Fruit fly (Drosophila melanogaster) whole organism, embryonic: ENCODE measurements around the gene CG31777.

Source experiments
- Ada2b ChIP-seq: fragments of 200-800 bp; sonication (Bioruptor generic); IDR thresholded peaks from 2 replicates; pipeline ENCODE4 v1.3.6; 2022; ENCODE audit warnings: missing biosample characterization, missing genetic modification characterization
- Blimp-1 ChIP-seq: fragments of 200-800 bp; sonication (Bioruptor generic); optimal IDR thresholded peaks from 3 replicates; lab custom pipeline; 2018; ENCODE audit warnings: missing biosample characterization, missing genetic modification characterization, mild to moderate bottlenecking, moderate library complexity, missing genetic modification reagents
- CG10543 ChIP-seq: fragments of 200-800 bp; sonication (Bioruptor generic); optimal IDR thresholded peaks from 3 replicates; lab custom pipeline; 2017; ENCODE audit warnings: missing biosample characterization, mild to moderate bottlenecking, missing genetic modification characterization, moderate library complexity
- CG12659 ChIP-seq: fragments of 200-800 bp; sonication (Bioruptor generic); optimal IDR thresholded peaks from 3 replicates; lab custom pipeline; 2017; ENCODE audit warnings: mild to moderate bottlenecking, missing biosample characterization, missing genetic modification reagents, missing genetic modification characterization
- CG13775 ChIP-seq: fragments of 200-800 bp; sonication (Bioruptor generic); optimal IDR thresholded peaks from 3 replicates; lab custom pipeline; 2017; ENCODE audit warnings: missing biosample characterization, mild to moderate bottlenecking, missing genetic modification characterization
- CG17802 ChIP-seq: fragments of 200-800 bp; sonication (Bioruptor generic); optimal IDR thresholded peaks from 2 replicates; lab custom pipeline; 2018; ENCODE audit warnings: missing biosample characterization, mild to moderate bottlenecking, missing genetic modification characterization, moderate library complexity
- CG18599 ChIP-seq: fragments of 200-800 bp; sonication (Bioruptor generic); optimal IDR thresholded peaks from 3 replicates; lab custom pipeline; 2017; ENCODE audit warnings: missing biosample characterization, missing genetic modification characterization, mild to moderate bottlenecking, moderate library complexity, missing genetic modification reagents
- CG2120 ChIP-seq: fragments of 200-800 bp; sonication (Bioruptor generic); optimal IDR thresholded peaks from 3 replicates; lab custom pipeline; 2016; ENCODE audit warnings: missing biosample characterization, missing genetic modification characterization
- CG34376 ChIP-seq: fragments of 200-800 bp; sonication (Bioruptor generic); optimal IDR thresholded peaks from 2 replicates; lab custom pipeline; 2018; ENCODE audit warnings: missing biosample characterization, mild to moderate bottlenecking, missing genetic modification characterization
- CG42726 ChIP-seq: fragments of 200-800 bp; sonication (Bioruptor generic); IDR thresholded peaks from 2 replicates; pipeline ENCODE4 v1.3.6; 2022; ENCODE audit warnings: missing biosample characterization, missing genetic modification characterization; ENCODE audit not compliant: partially characterized antibody
- CG4854 ChIP-seq: fragments of 200-800 bp; sonication (Bioruptor generic); optimal IDR thresholded peaks from 2 replicates; lab custom pipeline; 2016; ENCODE audit warnings: missing biosample characterization, missing genetic modification characterization, inconsistent platforms
- CG5245 ChIP-seq: fragments of 200-800 bp; sonication (Bioruptor generic); optimal IDR thresholded peaks from 3 replicates; lab custom pipeline; 2016; ENCODE audit warnings: missing biosample characterization, missing genetic modification characterization
- CG7786 ChIP-seq: fragments of 200-800 bp; sonication (Bioruptor generic); optimal IDR thresholded peaks from 2 replicates; lab custom pipeline; 2016; ENCODE audit warnings: missing biosample characterization, missing genetic modification characterization
- CG8290 ChIP-seq, 3 experiments: fragments of 200-800 bp; sonication (Bioruptor generic); optimal IDR thresholded peaks; 2 replicates each; lab custom pipeline; 2016 to 2019; ENCODE audit warnings: missing biosample characterization in 3 of 3, missing genetic modification characterization in 3 of 3, mild to moderate bottlenecking in 2 of 3, moderate library complexity in 1 of 3
- CG9609 ChIP-seq: fragments of 200-800 bp; sonication (Bioruptor generic); optimal IDR thresholded peaks from 3 replicates; lab custom pipeline; 2016; ENCODE audit warnings: missing biosample characterization, missing genetic modification characterization
- CG9817 ChIP-seq: fragments of 200-800 bp; sonication (Bioruptor generic); optimal IDR thresholded peaks from 2 replicates; lab custom pipeline; 2018; ENCODE audit warnings: missing biosample characterization, mild to moderate bottlenecking, missing genetic modification characterization, moderate library complexity
- D ChIP-seq, 2 experiments: fragments of 200-800 bp in 1 of 2; fragments of >200 bp in 1 of 2; sonication (Bioruptor generic) in 1 of 2; optimal IDR thresholded peaks; 2 replicates in 1 of 2; 3 replicates in 1 of 2; lab custom pipeline; 2017; ENCODE audit warnings: mild to moderate bottlenecking in 1 of 2, missing biosample characterization in 1 of 2, missing genetic modification characterization in 1 of 2, missing genetic modification reagents in 1 of 2
- Dad ChIP-seq: fragments of 200-800 bp; sonication (Bioruptor generic); optimal IDR thresholded peaks from 3 replicates; lab custom pipeline; 2016; ENCODE audit warnings: missing biosample characterization, missing genetic modification characterization
- Drgx ChIP-seq: fragments of 200-800 bp; sonication (Bioruptor generic); IDR thresholded peaks from 2 replicates; pipeline ENCODE4 v1.3.6; 2022; ENCODE audit warnings: missing biosample characterization, missing genetic modification characterization
- H15 ChIP-seq: fragments of 200-800 bp; sonication (Bioruptor generic); IDR thresholded peaks from 3 replicates; pipeline ENCODE4 v1.3.6; 2022; ENCODE audit warnings: missing biosample characterization, missing genetic modification characterization
- Kr ChIP-seq: fragments of 200-800 bp; sonication (Bioruptor generic); optimal IDR thresholded peaks from 2 replicates; lab custom pipeline; 2017; ENCODE audit warnings: missing biosample characterization, mild to moderate bottlenecking, missing genetic modification characterization
- MTF-1 ChIP-seq: fragments of 200-800 bp; sonication (Bioruptor generic); optimal IDR thresholded peaks from 2 replicates; lab custom pipeline; 2018; ENCODE audit warnings: missing biosample characterization, mild to moderate bottlenecking, missing genetic modification characterization, borderline replicate concordance
- Meics ChIP-seq: fragments of 200-800 bp; sonication (Bioruptor generic); optimal IDR thresholded peaks from 2 replicates; lab custom pipeline; 2017; ENCODE audit warnings: missing biosample characterization, mild to moderate bottlenecking, missing genetic modification characterization
- PHDP ChIP-seq: fragments of 200-800 bp; sonication (Bioruptor generic); optimal IDR thresholded peaks from 3 replicates; lab custom pipeline; 2018; ENCODE audit warnings: missing biosample characterization, mild to moderate bottlenecking, missing genetic modification characterization, moderate library complexity
- Trl ChIP-seq, 3 experiments: fragments of >200 bp in 2 of 3; fragments of 200-800 bp in 1 of 3; sonication (Bioruptor generic) in 1 of 3; optimal IDR thresholded peaks; 2 replicates in 1 of 3; 3 replicates in 2 of 3; lab custom pipeline; 2016 to 2017; ENCODE audit warnings: missing biosample characterization in 1 of 3, missing genetic modification characterization in 1 of 3
- ash1 ChIP-seq: fragments of 200-800 bp; sonication (Bioruptor generic); optimal IDR thresholded peaks from 2 replicates; lab custom pipeline; 2018; ENCODE audit warnings: missing biosample characterization, mild to moderate bottlenecking, missing genetic modification characterization
- chinmo ChIP-seq: fragments of 200-800 bp; sonication (Bioruptor generic); IDR thresholded peaks from 4 replicates; pipeline ENCODE4 v1.3.6; 2022; ENCODE audit warnings: missing biosample characterization, missing genetic modification characterization; ENCODE audit not compliant: partially characterized antibody
- croc ChIP-seq: fragments of 200-800 bp; sonication (Bioruptor generic); conservative IDR thresholded peaks from 3 replicates; pipeline ENCODE4 v1.3.6; 2022; ENCODE audit warnings: missing biosample characterization, missing genetic modification characterization
- dimm ChIP-seq: fragments of 200-800 bp; sonication (Bioruptor generic); IDR thresholded peaks from 2 replicates; pipeline ENCODE4 v1.3.6; 2022; ENCODE audit warnings: missing biosample characterization, missing genetic modification characterization
- dmrt99B ChIP-seq: fragments of 200-800 bp; sonication (Bioruptor generic); optimal IDR thresholded peaks from 2 replicates; lab custom pipeline; 2018; ENCODE audit warnings: missing biosample characterization, mild to moderate bottlenecking, missing genetic modification characterization, moderate library complexity
- en ChIP-seq: fragments of 200-800 bp; sonication (Bioruptor generic); optimal IDR thresholded peaks from 2 replicates; lab custom pipeline; 2016; ENCODE audit warnings: missing biosample characterization, missing genetic modification characterization
- insv ChIP-seq, 2 experiments: fragments of 200-800 bp; sonication (Bioruptor generic); optimal IDR thresholded peaks; 3 replicates each; lab custom pipeline; 2016 to 2018; ENCODE audit warnings: missing biosample characterization in 2 of 2, missing genetic modification characterization in 2 of 2
- kah ChIP-seq: fragments of 200-800 bp; sonication (Bioruptor generic); optimal IDR thresholded peaks from 2 replicates; lab custom pipeline; 2018; ENCODE audit warnings: missing biosample characterization, mild to moderate bottlenecking, missing genetic modification characterization
- knrl ChIP-seq: fragments of 200-800 bp; sonication (Bioruptor generic); IDR thresholded peaks from 3 replicates; pipeline ENCODE4 v1.3.6; 2022; ENCODE audit warnings: missing biosample characterization, missing genetic modification characterization; ENCODE audit not compliant: partially characterized antibody
- mam ChIP-seq: fragments of 200-800 bp; sonication (Bioruptor generic); optimal IDR thresholded peaks from 3 replicates; lab custom pipeline; 2016; ENCODE audit warnings: missing biosample characterization, missing genetic modification characterization
- mld ChIP-seq: fragments of 200-800 bp; sonication (Bioruptor generic); IDR thresholded peaks from 3 replicates; pipeline ENCODE4 v1.3.6; 2022; ENCODE audit warnings: missing biosample characterization, missing genetic modification characterization; ENCODE audit not compliant: partially characterized antibody
- nom ChIP-seq: fragments of 200-800 bp; sonication (Bioruptor generic); optimal IDR thresholded peaks from 2 replicates; lab custom pipeline; 2017; ENCODE audit warnings: missing biosample characterization, missing genetic modification characterization, mild to moderate bottlenecking, moderate library complexity, missing genetic modification reagents
- onecut ChIP-seq: fragments of 200-800 bp; sonication (Bioruptor generic); IDR thresholded peaks from 2 replicates; pipeline ENCODE4 v1.3.6; 2022; ENCODE audit warnings: missing biosample characterization, missing genetic modification characterization
- pzg ChIP-seq: fragments of 200-800 bp; sonication (Bioruptor generic); optimal IDR thresholded peaks from 3 replicates; lab custom pipeline; 2018; ENCODE audit warnings: missing biosample characterization, mild to moderate bottlenecking, missing genetic modification characterization, moderate library complexity
- sob ChIP-seq: fragments of 200-800 bp; sonication (Bioruptor generic); IDR thresholded peaks from 2 replicates; pipeline ENCODE4 v1.3.6; 2022; ENCODE audit warnings: missing biosample characterization, missing genetic modification characterization
- tio ChIP-seq: fragments of 200-800 bp; sonication (Bioruptor generic); optimal IDR thresholded peaks from 2 replicates; lab custom pipeline; 2017; ENCODE audit warnings: missing biosample characterization, missing genetic modification characterization, inconsistent platforms
- tll ChIP-seq, 2 experiments: fragments of 200-800 bp in 1 of 2; fragments of >200 bp in 1 of 2; sonication (Bioruptor generic) in 1 of 2; optimal IDR thresholded peaks; 2 replicates each; lab custom pipeline; 2017 to 2019; ENCODE audit warnings: missing biosample characterization in 2 of 2, missing genetic modification characterization in 2 of 2, mild to moderate bottlenecking in 1 of 2, moderate library complexity in 1 of 2
- tup ChIP-seq: fragments of 200-800 bp; sonication (Bioruptor generic); optimal IDR thresholded peaks from 2 replicates; lab custom pipeline; 2016; ENCODE audit warnings: missing biosample characterization, mild to moderate bottlenecking, missing genetic modification characterization, moderate library complexity
- unc-4 ChIP-seq: fragments of 200-800 bp; sonication (Bioruptor generic); IDR thresholded peaks from 2 replicates; pipeline ENCODE4 v1.3.6; 2022; ENCODE audit warnings: missing biosample characterization, missing genetic modification characterization; ENCODE audit not compliant: partially characterized antibody
- vvl ChIP-seq: fragments of 200-800 bp; sonication (Bioruptor generic); IDR thresholded peaks from 2 replicates; pipeline ENCODE4 v1.3.6; 2022; ENCODE audit warnings: missing biosample characterization, missing genetic modification characterization
- wor ChIP-seq: fragments of 200-800 bp; sonication (Bioruptor generic); IDR thresholded peaks from 2 replicates; pipeline ENCODE4 v1.3.6; 2022; ENCODE audit warnings: missing biosample characterization, missing genetic modification characterization

The CG31777 gene

dm6 chr2L:3705438-3705921 lies 1.4 kb downstream of the CG31777 start, which contains the start of gene CG31778 (continued):
- TF ChIP-seq Meics (GFP tag; lab: Kevin White, UChicago), result peak; percentile 12
- peak; percentile 71 for TF ChIP-seq Drgx (GFP tag; lab: Robert Waterston, UW)
- peak; percentile 60 for TF ChIP-seq CG18599
- 0 out of 2 replicates have a peak, but pooled peaks have one; percentile 15 for TF ChIP-seq sob (GFP tag; lab: Robert Waterston, UW)
- no peak for TF ChIP-seq croc (GFP tag; lab: Robert Waterston, UW)
- peak; percentile 55 for TF ChIP-seq CG34376 (GFP tag; lab: Kevin White, UChicago)
- TF ChIP-seq CG5245 (GFP tag; lab: Kevin White, UChicago), result no peak
- peak; percentile 68 for TF ChIP-seq nom (GFP tag; lab: Kevin White, UChicago)
- no peak for TF ChIP-seq D (optimal IDR thresholded peaks at IDR 0.05; lab: Kevin White, UChicago)
- TF ChIP-seq D (GFP tag; optimal IDR thresholded peaks at IDR 0.05; lab: Kevin White, UChicago), result no peak
- TF ChIP-seq dimm (GFP tag; lab: Robert Waterston, UW), result no peak
- no peak for TF ChIP-seq CG12659 (GFP tag; lab: Kevin White, UChicago)
- TF ChIP-seq CG2120, result peak; percentile 56
- TF ChIP-seq PHDP (tag; lab: Kevin White, UChicago), result peak; percentile 25
- no peak for TF ChIP-seq CG8290 (GFP tag; optimal IDR thresholded peaks at IDR 0.05; lab: Kevin White, UChicago)
- peak in 1 of 2 experiments; percentile 36 for TF ChIP-seq CG8290 (tag; optimal IDR thresholded peaks at IDR 0.05; lab: Kevin White, UChicago)

dm6 chr2L:3703260-3703659 lies 3.6 kb downstream of the CG31777 start, which contains the start of gene CG2816:
Gene CG2816, plus strand, starts transcription at chr2L:3703659.
- TF ChIP-seq CG10543 (GFP tag; lab: Kevin White, UChicago) (peak; percentile 69), tup (no peak), knrl (GFP tag; lab: Robert Waterston, UW) (no peak), en (GFP tag; lab: Kevin White, UChicago) (peak; percentile 7), unc-4 (no peak), onecut (no peak), pzg (GFP tag; lab: Kevin White, UChicago) (no peak), CG7786 (GFP tag; lab: Kevin White, UChicago) (peak; percentile 89), MTF-1 (no peak), Ada2b (GFP tag; lab: Robert Waterston, UW) (peak; percentile 49), Dad (GFP tag; lab: Kevin White, UChicago) (peak; percentile 2), tll (GFP tag; optimal IDR thresholded peaks at IDR 0.05; lab: Kevin White, UChicago) (no peak), vvl (GFP tag; lab: Robert Waterston, UW) (peak; percentile 87; the same call in 1 of the 2 replicates), chinmo (GFP tag; lab: Robert Waterston, UW) (0 out of 4 replicates have a peak, but pooled peaks have one; percentile 40), H15 (GFP tag; lab: Robert Waterston, UW) (no peak), wor (GFP tag; lab: Robert Waterston, UW) (no peak), tio (GFP tag; lab: Kevin White, UChicago) (peak; percentile 36), Kr (GFP tag; lab: Kevin White, UChicago) (no peak), CG17802 (tag; lab: Kevin White, UChicago) (no peak), insv (GFP tag; optimal IDR thresholded peaks at IDR 0.05; lab: Kevin White, UChicago) (no peak), CG9817 (tag; lab: Kevin White, UChicago) (peak; percentile 91), mld (no peak), CG4854 (no peak), CG9609 (GFP tag; lab: Kevin White, UChicago) (peak; percentile 77), dmrt99B (tag; lab: Kevin White, UChicago) (peak; percentile 48), CG13775 (GFP tag; lab: Kevin White, UChicago) (peak; percentile 26), CG34376 (GFP tag; lab: Kevin White, UChicago) (peak; percentile 13), Trl (optimal IDR thresholded peaks at IDR 0.05; lab: Kevin White, UChicago) (no peak), Trl (GFP tag; optimal IDR thresholded peaks at IDR 0.05; lab: Kevin White, UChicago) (peak; percentile 26), Blimp-1 (GFP tag; lab: Kevin White, UChicago) (no peak), CG42726 (GFP tag; lab: Robert Waterston, UW) (no peak), kah (no peak), ash1 (no peak), mam (GFP tag; lab: Kevin White, UChicago) (peak; percentile 96)
